Worm (Caenorhabditis elegans): ENCODE results near the gene B0281.4.

Gene B0281.4

DNA sequence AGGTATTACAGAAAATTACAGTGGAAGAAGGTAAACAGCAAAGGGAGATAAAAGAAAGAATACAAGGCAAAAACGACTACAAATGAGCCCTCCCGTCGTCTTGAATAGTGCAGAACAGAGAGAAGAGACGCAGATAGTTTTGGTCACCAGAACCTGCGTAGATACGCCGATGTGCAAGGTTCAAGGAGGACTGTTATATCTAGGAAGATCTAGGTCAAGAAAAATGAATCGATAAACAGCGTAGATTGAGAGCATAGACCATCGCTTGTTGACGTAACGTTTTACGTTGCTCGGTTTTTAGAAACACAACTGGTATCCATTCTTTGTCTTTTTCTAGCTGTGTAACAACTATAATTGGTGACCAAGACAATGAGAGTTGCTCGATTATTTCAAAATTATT, 2.2 kb upstream of the B0281.4 start, which contains the start of gene B0281.5:
TSS of gene B0281.5 (minus strand) at position 101 of the 400 bp plus-strand sequence.
- no peak for TF ChIP-seq sox-2 (GFP tag; IDR thresholded peaks at IDR 0.05)
- no peak for TF ChIP-seq fkh-10 (GFP tag; optimal IDR thresholded peaks at IDR 0.05)
- TF ChIP-seq pag-3 (tag; optimal IDR thresholded peaks at IDR 0.05; ENCODE audit: borderline replicate concordance), result no peak
- TF ChIP-seq ceh-2 (tag; optimal IDR thresholded peaks at IDR 0.05), result no peak
- TF ChIP-seq F13H6.1 (tag; optimal IDR thresholded peaks at IDR 0.05), result no peak
- TF ChIP-seq elt-4 (tag; optimal IDR thresholded peaks at IDR 0.05), result no peak
- TF ChIP-seq pat-9 (tag; optimal IDR thresholded peaks at IDR 0.05), result no peak
- TF ChIP-seq ceh-45 (GFP tag; IDR thresholded peaks at IDR 0.05), result no peak
- TF ChIP-seq pha-4 (tag; optimal IDR thresholded peaks at IDR 0.05), result no peak
- TF ChIP-seq rnt-1 (tag; optimal IDR thresholded peaks at IDR 0.05), result no peak
- TF ChIP-seq madf-2 (tag; optimal IDR thresholded peaks at IDR 0.05), result no peak
- TF ChIP-seq Y22D7AL.16 (tag; optimal IDR thresholded peaks at IDR 0.05), result no peak
- no peak for TF ChIP-seq tbx-2 (tag; optimal IDR thresholded peaks at IDR 0.05)
- TF ChIP-seq sdc-2 (tag; optimal IDR thresholded peaks at IDR 0.05), result no peak
- TF ChIP-seq ceh-34 (tag; optimal IDR thresholded peaks at IDR 0.05), result no peak
- TF ChIP-seq gmeb-2 (tag; optimal IDR thresholded peaks at IDR 0.05), result no peak

DNA sequence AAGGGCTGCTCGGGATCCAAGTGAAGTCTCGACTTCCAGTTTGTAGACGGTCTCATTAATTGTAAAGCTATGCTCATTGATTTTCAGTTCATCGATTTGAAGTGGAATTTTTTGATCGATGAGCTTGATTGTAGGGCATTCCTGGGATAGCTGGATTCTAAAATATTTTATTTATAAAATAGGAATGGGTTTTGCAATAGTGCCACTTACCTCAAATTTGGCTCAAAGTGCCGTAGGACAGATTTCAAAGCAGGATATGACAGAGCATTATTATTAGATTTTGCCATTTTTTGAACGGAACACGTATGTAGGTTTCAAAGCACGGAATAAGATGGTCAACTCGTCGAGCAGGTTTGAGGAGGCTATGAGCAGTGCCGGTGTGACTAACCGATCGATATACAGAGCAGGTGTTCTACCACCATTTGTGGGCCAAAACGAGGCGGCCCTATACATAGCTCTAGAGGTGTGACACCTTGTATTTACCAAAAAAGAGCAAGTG, 2.8 kb downstream of the B0281.4 start, which contains the start of gene fbxc-25:
TSS of gene fbxc-25 (minus strand) at position 449 of the 499 bp plus-strand sequence.
- TF ChIP-seq ets-4 (tag; optimal IDR thresholded peaks at IDR 0.05), result no peak

DNA sequence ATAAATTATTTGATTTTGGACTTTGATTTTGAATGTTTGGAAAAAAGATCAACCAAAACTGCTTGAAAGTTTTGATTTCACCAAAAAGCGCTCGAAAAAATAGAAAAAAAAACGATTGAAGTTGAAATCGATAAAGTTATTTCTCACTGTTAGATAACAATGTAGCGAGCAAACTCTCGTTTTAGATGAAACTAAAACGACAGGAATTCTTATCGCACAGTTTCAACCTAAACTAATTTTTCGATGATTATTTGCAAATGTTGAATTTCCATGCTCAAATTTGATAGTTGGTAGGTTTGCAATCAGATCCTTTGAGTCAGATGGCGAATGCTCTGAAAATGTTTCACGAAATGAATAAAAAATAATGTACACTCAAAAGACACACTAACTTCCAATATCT, 6.1 kb downstream of the B0281.4 start:
- TF ChIP-seq nhr-11 (tag; optimal IDR thresholded peaks at IDR 0.05), result no peak
- TF ChIP-seq syd-9 (tag; optimal IDR thresholded peaks at IDR 0.05), result no peak
- TF ChIP-seq C08G9.2 (tag; optimal IDR thresholded peaks at IDR 0.05), result no peak
- no peak for TF ChIP-seq pat-9 (tag; optimal IDR thresholded peaks at IDR 0.05)
- TF ChIP-seq C38D4.7 (GFP tag; optimal IDR thresholded peaks at IDR 0.05), result no peak
- no peak for TF ChIP-seq tbx-2 (tag; optimal IDR thresholded peaks at IDR 0.05)
- TF ChIP-seq ceh-18 (tag; optimal IDR thresholded peaks at IDR 0.05), result no peak

DNA sequence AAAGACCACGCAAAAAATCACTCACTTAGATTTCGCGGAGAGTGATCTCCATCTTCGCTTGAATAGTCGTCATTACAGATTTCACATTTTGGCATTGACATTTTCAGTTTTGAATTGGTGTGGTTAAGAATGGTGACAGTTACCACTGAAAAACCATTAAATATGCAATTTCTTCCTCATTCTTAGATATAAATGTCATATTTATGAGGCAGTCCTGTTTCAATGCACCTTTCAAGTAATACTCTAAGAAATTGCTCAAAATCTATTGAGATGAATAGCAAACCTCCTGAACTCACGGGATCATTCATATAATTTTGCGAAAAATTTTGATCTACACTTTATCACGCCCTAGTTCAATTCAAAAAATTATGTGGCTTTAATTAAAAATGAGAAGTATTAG, 6.6 kb downstream of the B0281.4 start, which contains the start of gene K09F6.7:
TSS of gene K09F6.7 (minus strand) at position 101 of the 400 bp plus-strand sequence.
- TF ChIP-seq odd-2 (tag; optimal IDR thresholded peaks at IDR 0.05) (no peak), hlh-15 (tag; optimal IDR thresholded peaks at IDR 0.05) (no peak), pax-1 (tag; optimal IDR thresholded peaks at IDR 0.05) (no peak), T23F11.4 (GFP tag; optimal IDR thresholded peaks at IDR 0.05) (no peak), F13H6.1 (tag; optimal IDR thresholded peaks at IDR 0.05) (no peak), ref-2 (tag; optimal IDR thresholded peaks at IDR 0.05) (no peak), K02D7.2 (tag; optimal IDR thresholded peaks at IDR 0.05) (no peak), pag-3 (tag; optimal IDR thresholded peaks at IDR 0.05; ENCODE audit: borderline replicate concordance) (no peak), ahr-1 (tag; optimal IDR thresholded peaks at IDR 0.05) (no peak), pqm-1 (tag; optimal IDR thresholded peaks at IDR 0.05) (no peak), K09A11.1 (tag; optimal IDR thresholded peaks at IDR 0.05; ENCODE audit: insufficient read depth) (no peak), ceh-48 (tag; optimal IDR thresholded peaks at IDR 0.05) (no peak), npax-4 (tag; optimal IDR thresholded peaks at IDR 0.05) (no peak), hlh-13 (GFP tag; optimal IDR thresholded peaks at IDR 0.05) (no peak), elt-4 (tag; optimal IDR thresholded peaks at IDR 0.05) (no peak), sox-4 (tag; optimal IDR thresholded peaks at IDR 0.05) (no peak), nhr-11 (tag; optimal IDR thresholded peaks at IDR 0.05) (no peak), ceh-31 (tag; optimal IDR thresholded peaks at IDR 0.05) (no peak)

DNA sequence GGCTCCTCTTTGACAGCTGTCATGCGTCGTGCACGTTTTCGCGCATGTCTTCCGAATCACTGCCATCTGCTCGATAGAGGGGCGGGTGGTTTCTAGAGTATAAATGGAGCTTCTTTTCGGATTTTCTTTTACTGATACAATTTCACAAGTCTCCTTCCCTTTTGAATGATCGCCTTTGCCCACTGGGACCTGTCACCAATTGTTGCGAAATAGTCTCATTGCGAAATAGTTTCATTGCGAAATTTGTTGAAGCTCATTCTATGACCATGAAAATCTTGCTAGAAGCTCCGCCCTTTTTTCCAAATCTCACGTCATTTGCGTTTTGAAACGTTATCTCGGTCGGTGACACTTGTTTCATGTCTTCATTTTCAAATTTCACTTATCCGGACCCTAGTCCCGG, 9.2 kb downstream of the B0281.4 start:
- no peak for TF ChIP-seq ama-1 (optimal IDR thresholded peaks at IDR 0.05)
- TF ChIP-seq pqm-1 (tag; optimal IDR thresholded peaks at IDR 0.05), result no peak
- TF ChIP-seq hlh-30 (tag; optimal IDR thresholded peaks at IDR 0.05; ENCODE audit: insufficient read depth), result no peak
- TF ChIP-seq ztf-16 (tag; optimal IDR thresholded peaks at IDR 0.05), result no peak
- TF ChIP-seq fkh-6 (tag; optimal IDR thresholded peaks at IDR 0.05), result no peak
- TF ChIP-seq unc-3 (GFP tag; conservative IDR thresholded peaks at IDR 0.05), result no peak
- TF ChIP-seq unc-3 (tag; optimal IDR thresholded peaks at IDR 0.05), result peak; percentile 50
- TF ChIP-seq dmd-4 (tag; optimal IDR thresholded peaks at IDR 0.05; ENCODE audit: borderline replicate concordance), result no peak
- TF ChIP-seq tbx-2 (tag; optimal IDR thresholded peaks at IDR 0.05), result no peak
- no peak for TF ChIP-seq ceh-45 (GFP tag; IDR thresholded peaks at IDR 0.05)
- TF ChIP-seq eyg-1 (tag; optimal IDR thresholded peaks at IDR 0.05), result no peak
- no peak for TF ChIP-seq dve-1 (tag; optimal IDR thresholded peaks at IDR 0.05)
- TF ChIP-seq pros-1 (tag; optimal IDR thresholded peaks at IDR 0.05), result no peak
- no peak for TF ChIP-seq pag-3 (tag; optimal IDR thresholded peaks at IDR 0.05; ENCODE audit: borderline replicate concordance)
- TF ChIP-seq sox-4 (tag; optimal IDR thresholded peaks at IDR 0.05), result no peak
- TF ChIP-seq ceh-6 (GFP tag; optimal IDR thresholded peaks at IDR 0.05), result no peak
